Worm (Caenorhabditis elegans) whole organism, L3 larva: ENCODE measurements around the gene polg-1.

Experiments
- ama-1 ChIP-seq: fragments of 150-350 bp; optimal IDR thresholded peaks from 2 replicates; lab custom pipeline; 2018
- ceh-28 ChIP-seq: fragments of 150-350 bp; optimal IDR thresholded peaks from 2 replicates; lab custom pipeline; 2014; ENCODE audit warnings: missing biosample characterization, missing genetic modification reagents, missing genetic modification characterization
- elt-3 ChIP-seq, 3 experiments: fragments of 150-350 bp in 1 of 3; sonication (generic microtip) in 2 of 3; optimal IDR thresholded peaks; 2 replicates in 2 of 3; 4 replicates in 1 of 3; lab custom pipeline; 2014 to 2017; ENCODE audit warnings: missing biosample characterization in 3 of 3, missing genetic modification characterization in 3 of 3
- fkh-10 ChIP-seq: sonication (generic microtip); optimal IDR thresholded peaks from 2 replicates; lab custom pipeline; 2017; ENCODE audit warnings: missing biosample characterization, missing genetic modification reagents, missing genetic modification characterization
- lin-39 ChIP-seq: fragments of 150-350 bp; optimal IDR thresholded peaks from 2 replicates; lab custom pipeline; 2018; ENCODE audit warnings: missing biosample characterization, missing genetic modification reagents, missing genetic modification characterization
- mml-1 ChIP-seq: fragments of 150-350 bp; sonication (generic microtip); optimal IDR thresholded peaks from 3 replicates; lab custom pipeline; 2014; ENCODE audit warnings: missing biosample characterization, missing genetic modification characterization
- nfya-1 ChIP-seq: sonication (generic microtip); optimal IDR thresholded peaks from 2 replicates; lab custom pipeline; 2017; ENCODE audit warnings: missing genetic modification characterization, mild to moderate bottlenecking, missing compliant biosample characterization, antibody characterized with exemption, moderate library complexity; ENCODE audit not compliant: insufficient read depth
- nhr-76 ChIP-seq: fragments of 150-350 bp; sonication (generic microtip); optimal IDR thresholded peaks from 5 replicates; lab custom pipeline; 2014; ENCODE audit warnings: missing biosample characterization, missing genetic modification characterization
- pha-4 ChIP-seq: fragments of 150-350 bp; optimal IDR thresholded peaks from 2 replicates; lab custom pipeline; 2014; ENCODE audit warnings: missing biosample characterization, missing genetic modification reagents, missing genetic modification characterization
- skn-1 ChIP-seq: fragments of 150-350 bp; optimal IDR thresholded peaks from 2 replicates; lab custom pipeline; 2014; ENCODE audit warnings: missing biosample characterization, missing genetic modification characterization
- unc-39 ChIP-seq: sonication (generic microtip); optimal IDR thresholded peaks from 4 replicates; lab custom pipeline; 2017; ENCODE audit warnings: missing biosample characterization, missing genetic modification characterization
- unc-62 ChIP-seq: fragments of 150-350 bp; sonication (generic microtip); optimal IDR thresholded peaks from 4 replicates; lab custom pipeline; 2014; ENCODE audit warnings: missing biosample characterization, missing genetic modification reagents, missing genetic modification characterization

ce11 chrII:12242551-12242950, 42.8 kb upstream of the polg-1 start, which contains the start of gene Y57A10A.24:
- TF ChIP-seq unc-62 (no peak), nhr-76 (no peak), lin-39 (tag; lab: Kevin White, UChicago) (no peak), fkh-10 (no peak), skn-1 (tag; lab: Kevin White, UChicago) (no peak), ceh-28 (tag; lab: Kevin White, UChicago) (no peak), unc-39 (tag; lab: Kevin White, UChicago) (no peak), pha-4 (tag; lab: Kevin White, UChicago) (no peak), elt-3 (tag; optimal IDR thresholded peaks at IDR 0.05; lab: Kevin White, UChicago) (no peak), nfya-1 (no peak), mml-1 (tag; lab: Kevin White, UChicago) (no peak), ama-1 (lab: Kevin White, UChicago) (no peak)
